Worm (Caenorhabditis elegans) whole organism, L4 larva: ENCODE data around the gene ugt-54.

Source experiments
- F37D6.2 ChIP-seq: sonication (generic microtip); optimal IDR thresholded peaks from 2 replicates; lab custom pipeline; 2016; ENCODE audit warnings: mild to moderate bottlenecking, missing genetic modification characterization, missing compliant biosample characterization
- F49E8.2 ChIP-seq: sonication (generic microtip); optimal IDR thresholded peaks from 2 replicates; lab custom pipeline; 2016; ENCODE audit warnings: missing compliant biosample characterization, mild to moderate bottlenecking, missing genetic modification characterization, borderline replicate concordance
- T26A8.4 ChIP-seq: fragments of 200-800 bp; sonication (Bioruptor generic); IDR thresholded peaks from 2 replicates; pipeline ENCODE4 v1.3.6; 2022; ENCODE audit warnings: missing genetic modification characterization, missing compliant biosample characterization
- Y48G9A.11 ChIP-seq: fragments of 200-800 bp; sonication (Bioruptor generic); IDR thresholded peaks from 2 replicates; pipeline ENCODE4 v1.3.6; 2022; ENCODE audit warnings: missing genetic modification reagents, missing genetic modification characterization, missing compliant biosample characterization
- ZK337.2 ChIP-seq: fragments of 200-800 bp; sonication (Bioruptor generic); IDR thresholded peaks from 2 replicates; pipeline ENCODE4 v1.3.6; 2022; ENCODE audit warnings: missing genetic modification reagents, missing genetic modification characterization, missing compliant biosample characterization
- aha-1 ChIP-seq: fragments of 150-350 bp; peaks from one replicate; lab custom pipeline; 2014; ENCODE audit warnings: missing biosample characterization, missing genetic modification characterization
- ceh-20 ChIP-seq: fragments of 200-800 bp; sonication (Bioruptor generic); IDR thresholded peaks from 2 replicates; pipeline ENCODE4 v1.3.6; 2022; ENCODE audit warnings: missing genetic modification reagents, missing genetic modification characterization, missing compliant biosample characterization
- ceh-28 ChIP-seq: fragments of 150-350 bp; optimal IDR thresholded peaks from 2 replicates; lab custom pipeline; 2014; ENCODE audit warnings: missing biosample characterization, missing genetic modification reagents, missing genetic modification characterization
- ceh-44 ChIP-seq: fragments of 200-800 bp; sonication (Bioruptor generic); IDR thresholded peaks from 2 replicates; pipeline ENCODE4 v1.3.6; 2022; ENCODE audit warnings: missing genetic modification reagents, missing genetic modification characterization, missing compliant biosample characterization
- ceh-62 ChIP-seq: sonication (generic microtip); optimal IDR thresholded peaks from 2 replicates; lab custom pipeline; 2017; ENCODE audit warnings: missing biosample characterization, missing genetic modification characterization
- ctbp-1 ChIP-seq: fragments of 200-800 bp; sonication (Bioruptor generic); IDR thresholded peaks from 2 replicates; pipeline ENCODE4 v1.3.6; 2022; ENCODE audit warnings: missing genetic modification reagents, missing genetic modification characterization, missing compliant biosample characterization
- daf-19 ChIP-seq: fragments of 200-800 bp; sonication (Bioruptor generic); conservative IDR thresholded peaks from 2 replicates; pipeline ENCODE4 v1.3.6; 2022; ENCODE audit warnings: missing genetic modification characterization, missing compliant biosample characterization
- dmd-8 ChIP-seq: fragments of 200-800 bp; sonication (Bioruptor generic); IDR thresholded peaks from 2 replicates; pipeline ENCODE4 v1.3.6; 2022; ENCODE audit warnings: missing genetic modification characterization, missing compliant biosample characterization
- dpl-1 ChIP-seq: fragments of 150-350 bp; optimal IDR thresholded peaks from 2 replicates; lab custom pipeline; 2014; ENCODE audit warnings: missing biosample characterization, missing genetic modification reagents, missing genetic modification characterization
- fkh-10 ChIP-seq: fragments of 150-350 bp; optimal IDR thresholded peaks from 2 replicates; lab custom pipeline; 2014; ENCODE audit warnings: missing biosample characterization, missing genetic modification reagents, missing genetic modification characterization
- hif-1 ChIP-seq, 2 experiments: sonication (generic microtip); optimal IDR thresholded peaks; 2 replicates each; lab custom pipeline; 2016 to 2017; ENCODE audit warnings: missing compliant biosample characterization in 2 of 2, missing genetic modification characterization in 2 of 2, missing genetic modification reagents in 2 of 2, missing genotype in 2 of 2, mild to moderate bottlenecking in 1 of 2
- hlh-30 ChIP-seq: sonication (generic microtip); optimal IDR thresholded peaks from 2 replicates; lab custom pipeline; 2017; ENCODE audit warnings: antibody characterized with exemption, mild to moderate bottlenecking, missing genetic modification characterization, missing compliant biosample characterization; ENCODE audit not compliant: insufficient read depth
- jun-1 ChIP-seq: fragments of 150-350 bp; optimal IDR thresholded peaks from 2 replicates; lab custom pipeline; 2014; ENCODE audit warnings: missing biosample characterization, missing genetic modification reagents, missing genetic modification characterization
- lin-13 ChIP-seq: fragments of 150-350 bp; optimal IDR thresholded peaks from 2 replicates; lab custom pipeline; 2014; ENCODE audit warnings: missing biosample characterization, missing genetic modification reagents, missing genetic modification characterization
- lin-38 ChIP-seq: fragments of 200-800 bp; sonication (Bioruptor generic); IDR thresholded peaks from 2 replicates; pipeline ENCODE4 v1.3.6; 2022; ENCODE audit warnings: missing genetic modification reagents, missing genetic modification characterization, missing compliant biosample characterization
- madf-5 ChIP-seq, 2 experiments: fragments of 200-800 bp; sonication (Bioruptor generic); IDR thresholded peaks; 2 replicates each; pipeline ENCODE4 v1.3.6; 2022; ENCODE audit warnings: missing compliant biosample characterization in 2 of 2, missing genetic modification characterization in 2 of 2
- mep-1 ChIP-seq: fragments of 150-350 bp; sonication (generic microtip); optimal IDR thresholded peaks from 3 replicates; lab custom pipeline; 2014; ENCODE audit warnings: missing biosample characterization, missing genetic modification characterization
- mes-2 ChIP-seq: sonication (generic microtip); optimal IDR thresholded peaks from 2 replicates; lab custom pipeline; 2016; ENCODE audit warnings: missing genotype, mild to moderate bottlenecking, missing genetic modification characterization, missing compliant biosample characterization; ENCODE audit not compliant: poor library complexity, severe bottlenecking
- nhr-10 ChIP-seq: fragments of 150-350 bp; optimal IDR thresholded peaks from 2 replicates; lab custom pipeline; 2014; ENCODE audit warnings: missing biosample characterization, missing genetic modification characterization
- nhr-11 ChIP-seq: fragments of 150-350 bp; optimal IDR thresholded peaks from 2 replicates; lab custom pipeline; 2014; ENCODE audit warnings: missing biosample characterization, missing genetic modification characterization
- nhr-25 ChIP-seq: sonication (generic microtip); optimal IDR thresholded peaks from 2 replicates; lab custom pipeline; 2017; ENCODE audit warnings: missing genetic modification characterization, mild to moderate bottlenecking, missing compliant biosample characterization, antibody characterized with exemption, moderate library complexity, borderline replicate concordance; ENCODE audit not compliant: insufficient read depth
- nhr-48 ChIP-seq: sonication (generic microtip); optimal IDR thresholded peaks from 2 replicates; lab custom pipeline; 2016; ENCODE audit warnings: mild to moderate bottlenecking, missing genetic modification characterization, missing compliant biosample characterization
- sdz-12 ChIP-seq: fragments of 200-800 bp; sonication (Bioruptor generic); optimal IDR thresholded peaks from 2 replicates; lab custom pipeline; 2018; ENCODE audit warnings: mild to moderate bottlenecking, missing genetic modification characterization, missing compliant biosample characterization
- set-16 ChIP-seq: fragments of 200-800 bp; sonication (Bioruptor generic); IDR thresholded peaks from 2 replicates; pipeline ENCODE4 v1.3.6; 2022; ENCODE audit warnings: missing genetic modification reagents, missing genetic modification characterization, missing compliant biosample characterization
- snpc-1.2 ChIP-seq: fragments of 200-800 bp; sonication (Bioruptor generic); IDR thresholded peaks from 2 replicates; pipeline ENCODE4 v1.3.6; 2022; ENCODE audit warnings: missing genetic modification reagents, missing genetic modification characterization, missing compliant biosample characterization
- unc-130 ChIP-seq: sonication (generic microtip); optimal IDR thresholded peaks from 2 replicates; lab custom pipeline; 2016; ENCODE audit warnings: missing genetic modification reagents, missing genetic modification characterization, missing compliant biosample characterization
- unc-62 ChIP-seq, 3 experiments: fragments of 150-350 bp in 1 of 3; sonication (generic microtip); optimal IDR thresholded peaks in 2 of 3; peaks in 1 of 3; 1 replicate in 1 of 3; 2 replicates in 2 of 3; lab custom pipeline; 2014 to 2017; ENCODE audit warnings: missing biosample characterization in 3 of 3, missing genetic modification characterization in 3 of 3, missing genetic modification reagents in 3 of 3, missing genotype in 1 of 3
- zag-1 ChIP-seq: fragments of 150-350 bp; optimal IDR thresholded peaks from 2 replicates; lab custom pipeline; 2014; ENCODE audit warnings: missing biosample characterization, missing genetic modification characterization
- zfp-2 ChIP-seq: sonication (generic microtip); optimal IDR thresholded peaks from 2 replicates; lab custom pipeline; 2016; ENCODE audit warnings: mild to moderate bottlenecking, missing genetic modification characterization, missing compliant biosample characterization
- zfp-3 ChIP-seq: fragments of 200-800 bp; sonication (Bioruptor generic); conservative IDR thresholded peaks from 2 replicates; pipeline ENCODE4 v1.3.6; 2022; ENCODE audit warnings: missing genetic modification reagents, missing genetic modification characterization, missing compliant biosample characterization

The ugt-54 gene

ce11 chrIV:10764206-10764605, 2.7 kb downstream of the ugt-54 start, which contains the start of gene T25B9.11:
TSS of gene T25B9.11 (plus strand) at chrIV:10764506.
- TF ChIP-seq lin-38 (GFP tag; lab: Robert Waterston, UW) (no peak), ceh-28 (tag; lab: Kevin White, UChicago) (no peak), unc-62 (GFP tag; optimal IDR thresholded peaks at IDR 0.05 in 1 of 2; lab: Kevin White, UChicago) (no peak), unc-62 (tag; optimal IDR thresholded peaks at IDR 0.05; lab: Kevin White, UChicago) (no peak), zfp-3 (GFP tag; lab: Robert Waterston, UW) (no peak), nhr-10 (no peak), dpl-1 (GFP tag; lab: Kevin White, UChicago) (no peak), lin-13 (GFP tag; lab: Kevin White, UChicago) (no peak), hlh-30 (tag; lab: Kevin White, UChicago) (no peak), unc-130 (GFP tag; lab: Kevin White, UChicago) (no peak), F49E8.2 (tag; lab: Kevin White, UChicago) (no peak), nhr-48 (tag; lab: Kevin White, UChicago) (no peak), nhr-25 (tag; lab: Kevin White, UChicago) (no peak), ceh-20 (GFP tag; lab: Robert Waterston, UW) (no peak), dmd-8 (no peak), ceh-62 (tag; lab: Kevin White, UChicago) (no peak)

ce11 chrIV:10765053-10765452, 3.6 kb downstream of the ugt-54 start, which contains the start of gene T25B9.12:
TSS of gene T25B9.12 (plus strand) at chrIV:10765353.
- TF ChIP-seq set-16 (no peak), madf-5 (GFP tag; IDR thresholded peaks at IDR 0.05; lab: Robert Waterston, UW) (no peak), jun-1 (tag; lab: Kevin White, UChicago) (no peak), Y48G9A.11 (no peak)

DNA sequence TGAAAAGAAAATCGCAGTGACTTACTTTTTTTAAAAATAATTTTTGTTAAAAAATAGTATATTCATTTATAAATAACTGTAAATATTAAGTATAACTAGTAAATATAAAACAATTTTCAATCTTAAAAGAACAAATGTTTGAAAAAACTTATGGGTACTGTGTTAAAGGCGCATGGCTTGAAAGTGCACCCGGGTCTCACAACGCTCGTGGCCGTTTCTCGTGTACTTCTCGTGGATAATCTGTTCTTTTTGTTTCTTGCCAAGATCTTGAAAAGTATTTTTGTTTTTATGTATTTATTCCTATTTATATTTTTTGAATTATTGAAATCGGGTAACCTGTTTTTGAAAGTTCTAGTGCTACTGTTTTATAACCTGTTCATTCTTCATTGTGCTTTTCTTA, 4.6 kb downstream of the ugt-54 start:
- TF ChIP-seq sdz-12 (GFP tag; lab: Kevin White, UChicago) = no peak
- no peak for TF ChIP-seq T26A8.4 (GFP tag; lab: Robert Waterston, UW)
- no peak for TF ChIP-seq ctbp-1 (GFP tag; lab: Robert Waterston, UW)
- peak; percentile 32 for TF ChIP-seq unc-130 (GFP tag; lab: Kevin White, UChicago)
- TF ChIP-seq ceh-44 (GFP tag; lab: Robert Waterston, UW) = no peak
- TF ChIP-seq daf-19 = no peak
- peak; percentile 16 for TF ChIP-seq F49E8.2 (tag; lab: Kevin White, UChicago)
- TF ChIP-seq nhr-11 (tag; lab: Kevin White, UChicago) = no peak
- no peak for TF ChIP-seq Y48G9A.11
- TF ChIP-seq zfp-2 (tag; lab: Kevin White, UChicago) = no peak
- TF ChIP-seq snpc-1.2 (GFP tag; lab: Robert Waterston, UW) = peak; percentile 83
- no peak for TF ChIP-seq zag-1 (tag; lab: Kevin White, UChicago)
- TF ChIP-seq F37D6.2 (tag; lab: Kevin White, UChicago) = no peak
- peak; percentile 30 for TF ChIP-seq mes-2 (tag; lab: Kevin White, UChicago)
- TF ChIP-seq lin-38 (GFP tag; lab: Robert Waterston, UW) = no peak
- no peak for TF ChIP-seq hif-1 (tag; optimal IDR thresholded peaks at IDR 0.05; lab: Kevin White, UChicago)
- no peak for TF ChIP-seq ZK337.2 (GFP tag; lab: Robert Waterston, UW)
- TF ChIP-seq, all 104 proteins: peak for 4

ce11 chrIV:10768146-10768636, 6.7 kb downstream of the ugt-54 start, which contains the start of gene T25B9.8:
TSS of gene T25B9.8 (minus strand) at chrIV:10768196.
- peak; percentile 30 for TF ChIP-seq lin-38 (GFP tag; lab: Robert Waterston, UW)
- peak; percentile 69 for TF ChIP-seq aha-1
- no peak for TF ChIP-seq unc-130 (GFP tag; lab: Kevin White, UChicago)
- TF ChIP-seq mep-1 = no peak
- no peak for TF ChIP-seq fkh-10 (GFP tag; lab: Kevin White, UChicago)
